Worm (Caenorhabditis elegans): Measurements from ENCODE around the gene Y62F5A.10.

Gene Y62F5A.10

ce11 chrII:11535429-11535828 lies 14.0 kb downstream of the Y62F5A.10 start:
- TF ChIP-seq ref-2 (tag; optimal IDR thresholded peaks at IDR 0.05), result peak; percentile 68
- peak; percentile 36 for TF ChIP-seq sdc-2 (tag; optimal IDR thresholded peaks at IDR 0.05)
- TF ChIP-seq tbx-2 (tag; optimal IDR thresholded peaks at IDR 0.05), result peak; percentile 48
- no peak for TF ChIP-seq ceh-24 (tag; optimal IDR thresholded peaks at IDR 0.05)
- peak; percentile 4 for TF ChIP-seq gmeb-2 (tag; optimal IDR thresholded peaks at IDR 0.05)
- TF ChIP-seq ceh-31 (tag; optimal IDR thresholded peaks at IDR 0.05), result peak; percentile 42

ce11 chrII:11535924-11536323 lies 14.5 kb downstream of the Y62F5A.10 start:
- no peak for TF ChIP-seq nhr-232 (tag; optimal IDR thresholded peaks at IDR 0.05)
- peak; percentile 43 for TF ChIP-seq elt-2 (tag; optimal IDR thresholded peaks at IDR 0.05)

ce11 chrII:11536505-11536904 lies 15.1 kb downstream of the Y62F5A.10 start:
- TF ChIP-seq ceh-24 (tag; optimal IDR thresholded peaks at IDR 0.05) (no peak), che-1 (tag; optimal IDR thresholded peaks at IDR 0.05) (no peak), ceh-9 (tag; optimal IDR thresholded peaks at IDR 0.05) (no peak), C38D4.7 (GFP tag; optimal IDR thresholded peaks at IDR 0.05) (no peak), ceh-45 (GFP tag; IDR thresholded peaks at IDR 0.05) (no peak), eyg-1 (tag; optimal IDR thresholded peaks at IDR 0.05) (no peak)

ce11 chrII:11537115-11537514 lies 15.7 kb downstream of the Y62F5A.10 start:
- TF ChIP-seq nfya-1 (tag; optimal IDR thresholded peaks at IDR 0.05) (peak; percentile 45), C08G9.2 (tag; optimal IDR thresholded peaks at IDR 0.05) (peak; percentile 33), ceh-6 (GFP tag; optimal IDR thresholded peaks at IDR 0.05) (peak; percentile 17), dmd-4 (tag; optimal IDR thresholded peaks at IDR 0.05; ENCODE audit: borderline replicate concordance) (peak; percentile 41), sdc-2 (tag; optimal IDR thresholded peaks at IDR 0.05) (no peak), ceh-2 (tag; optimal IDR thresholded peaks at IDR 0.05) (peak; percentile 31), K09A11.1 (tag; optimal IDR thresholded peaks at IDR 0.05; ENCODE audit: insufficient read depth) (no peak), eyg-1 (tag; optimal IDR thresholded peaks at IDR 0.05) (peak; percentile 60), pax-1 (tag; optimal IDR thresholded peaks at IDR 0.05) (peak; percentile 28), ceh-9 (tag; optimal IDR thresholded peaks at IDR 0.05) (no peak), rnt-1 (tag; optimal IDR thresholded peaks at IDR 0.05) (peak; percentile 49), hlh-13 (GFP tag; optimal IDR thresholded peaks at IDR 0.05) (no peak), syd-9 (tag; optimal IDR thresholded peaks at IDR 0.05) (peak; percentile 32), ceh-48 (tag; optimal IDR thresholded peaks at IDR 0.05) (peak; percentile 22), nhr-232 (tag; optimal IDR thresholded peaks at IDR 0.05) (no peak), tbx-2 (tag; optimal IDR thresholded peaks at IDR 0.05) (peak; percentile 13), ref-2 (tag; optimal IDR thresholded peaks at IDR 0.05) (peak; percentile 52), ceh-34 (tag; optimal IDR thresholded peaks at IDR 0.05) (peak; percentile 78), elt-2 (tag; optimal IDR thresholded peaks at IDR 0.05) (no peak), ceh-19 (GFP tag; optimal IDR thresholded peaks at IDR 0.05) (peak; percentile 58), T23F11.4 (GFP tag; optimal IDR thresholded peaks at IDR 0.05) (peak; percentile 5), hlh-30 (tag; optimal IDR thresholded peaks at IDR 0.05; ENCODE audit: insufficient read depth) (peak; percentile 80), ceh-31 (tag; optimal IDR thresholded peaks at IDR 0.05) (peak; percentile 66), ceh-14 (tag; optimal IDR thresholded peaks at IDR 0.05) (peak; percentile 16), unc-55 (GFP tag; optimal IDR thresholded peaks at IDR 0.05) (no peak)

- no peak for TF ChIP-seq unc-42 (tag; optimal IDR thresholded peaks at IDR 0.05)
- peak; percentile 96 for TF ChIP-seq ama-1 (optimal IDR thresholded peaks at IDR 0.05)
These were observed 16.2 kb downstream of the Y62F5A.10 start for ce11 chrII:11537606-11538016.

ce11 chrII:11538741-11539140 lies 17.3 kb downstream of the Y62F5A.10 start, which contains the start of gene Y62F5A.9:
TSS of gene Y62F5A.9 (minus strand) at chrII:11538841.
- no peak for TF ChIP-seq pag-3 (tag; optimal IDR thresholded peaks at IDR 0.05; ENCODE audit: borderline replicate concordance)
- no peak for TF ChIP-seq unc-55 (GFP tag; optimal IDR thresholded peaks at IDR 0.05)
- TF ChIP-seq ceh-19 (GFP tag; optimal IDR thresholded peaks at IDR 0.05), result no peak
- TF ChIP-seq sox-2 (GFP tag; IDR thresholded peaks at IDR 0.05), result no peak

Measured in whole organism, late embryonic.